Worm (Caenorhabditis elegans) whole organism, L1 larva: Measurements from ENCODE around the gene ets-6.

Experiments used
- aha-1 ChIP-seq: fragments of 150-350 bp; optimal IDR thresholded peaks from 2 replicates; lab custom pipeline; 2014; ENCODE audit warnings: missing biosample characterization, missing genetic modification characterization
- aly-2 ChIP-seq: fragments of 150-350 bp; optimal IDR thresholded peaks from 2 replicates; lab custom pipeline; 2014; ENCODE audit warnings: missing biosample characterization, missing genetic modification characterization
- egl-27 ChIP-seq, 2 experiments: fragments of 150-350 bp in 1 of 2; sonication (generic microtip); optimal IDR thresholded peaks; 3 replicates each; lab custom pipeline; 2017 to 2018; ENCODE audit warnings: missing biosample characterization in 2 of 2, missing genetic modification characterization in 2 of 2, missing genetic modification reagents in 2 of 2
- elt-2 ChIP-seq: sonication (generic microtip); optimal IDR thresholded peaks from 2 replicates; lab custom pipeline; 2016; ENCODE audit warnings: missing genetic modification characterization, mild to moderate bottlenecking, inconsistent platforms, missing compliant biosample characterization, missing genetic modification reagents
- fkh-10 ChIP-seq: sonication (generic microtip); optimal IDR thresholded peaks from 2 replicates; lab custom pipeline; 2017; ENCODE audit warnings: missing biosample characterization, missing genetic modification reagents, missing genetic modification characterization
- grh-1 ChIP-seq: fragments of 200-800 bp; sonication (Bioruptor generic); IDR thresholded peaks from 2 replicates; pipeline ENCODE4 v1.3.6; 2022; ENCODE audit warnings: missing genetic modification reagents, missing genetic modification characterization, missing compliant biosample characterization
- lsy-2 ChIP-seq, 2 experiments: fragments of 150-350 bp; optimal IDR thresholded peaks; 2 replicates each; lab custom pipeline; 2014; ENCODE audit warnings: missing biosample characterization in 2 of 2, missing genetic modification characterization in 2 of 2
- nhr-11 ChIP-seq: fragments of 150-350 bp; optimal IDR thresholded peaks from 2 replicates; lab custom pipeline; 2014; ENCODE audit warnings: missing biosample characterization, missing genetic modification characterization
- nhr-237 ChIP-seq: fragments of 150-350 bp; optimal IDR thresholded peaks from 2 replicates; lab custom pipeline; 2014; ENCODE audit warnings: missing biosample characterization, missing genetic modification characterization
- snpc-4 ChIP-seq: fragments of 150-350 bp; optimal IDR thresholded peaks from 2 replicates; lab custom pipeline; 2014; ENCODE audit warnings: missing biosample characterization, missing genetic modification characterization
- unc-30 ChIP-seq: sonication (generic microtip); optimal IDR thresholded peaks from 2 replicates; lab custom pipeline; 2017; ENCODE audit warnings: missing biosample characterization, missing genetic modification characterization
- unc-62 ChIP-seq: fragments of 150-350 bp; optimal IDR thresholded peaks from 2 replicates; lab custom pipeline; 2014; ENCODE audit warnings: missing biosample characterization, missing genetic modification reagents, missing genetic modification characterization
- xbp-1 ChIP-seq: sonication (generic microtip); optimal IDR thresholded peaks from 2 replicates; lab custom pipeline; 2016; ENCODE audit warnings: missing genetic modification characterization, missing compliant biosample characterization

DNA sequence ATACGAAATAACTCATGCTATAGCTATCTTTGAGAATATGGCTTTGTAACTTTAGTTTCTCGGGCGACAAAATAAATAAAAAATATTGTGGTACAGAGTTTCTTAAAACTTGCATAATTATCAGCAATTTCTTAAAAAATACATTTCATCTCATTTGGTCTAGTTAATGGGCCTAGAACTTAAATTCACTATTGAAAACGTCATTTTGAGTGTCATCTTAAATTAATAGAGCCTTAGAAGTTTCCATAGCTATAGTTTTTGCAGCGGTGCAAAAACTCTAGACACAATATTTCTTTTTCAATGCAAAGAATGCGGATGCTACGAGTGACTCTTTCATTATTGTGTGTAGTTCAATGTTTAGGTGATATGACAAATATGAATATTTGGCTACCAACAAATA, 31.7 kb upstream of the ets-6 start, which contains the start of gene clec-215:
- TF ChIP-seq xbp-1 (tag; lab: Kevin White, UChicago) = no peak
- TF ChIP-seq elt-2 = no peak
- TF ChIP-seq aha-1 = no peak
- TF ChIP-seq aly-2 (tag; lab: Kevin White, UChicago) = no peak
- no peak for TF ChIP-seq nhr-11 (tag; lab: Kevin White, UChicago)
- TF ChIP-seq unc-62 (GFP tag; lab: Kevin White, UChicago) = no peak
- TF ChIP-seq fkh-10 (GFP tag; lab: Kevin White, UChicago) = no peak
- no peak for TF ChIP-seq nhr-237 (tag; lab: Kevin White, UChicago)
- TF ChIP-seq lsy-2 (tag; optimal IDR thresholded peaks at IDR 0.05; lab: Kevin White, UChicago) = no peak
- TF ChIP-seq unc-30 = no peak
- no peak for TF ChIP-seq snpc-4
- TF ChIP-seq egl-27 (tag; optimal IDR thresholded peaks at IDR 0.05; lab: Kevin White, UChicago) = no peak
- no peak for TF ChIP-seq grh-1 (GFP tag; lab: Robert Waterston, UW)
